Worm (Caenorhabditis elegans) whole organism, L4 larva: Measurements from ENCODE around the gene Y47D3A.13.

Experiments
- F10B5.3 ChIP-seq: sonication (generic microtip); optimal IDR thresholded peaks from 2 replicates; lab custom pipeline; 2016; ENCODE audit warnings: mild to moderate bottlenecking, missing genetic modification characterization, missing compliant biosample characterization
- F49E8.2 ChIP-seq: sonication (generic microtip); optimal IDR thresholded peaks from 2 replicates; lab custom pipeline; 2016; ENCODE audit warnings: missing compliant biosample characterization, mild to moderate bottlenecking, missing genetic modification characterization, borderline replicate concordance
- R02D3.7 ChIP-seq: fragments of 150-350 bp; sonication (generic microtip); optimal IDR thresholded peaks from 3 replicates; lab custom pipeline; 2014; ENCODE audit warnings: missing biosample characterization, missing genetic modification characterization
- T26A8.4 ChIP-seq: fragments of 200-800 bp; sonication (Bioruptor generic); IDR thresholded peaks from 2 replicates; pipeline ENCODE4 v1.3.6; 2022; ENCODE audit warnings: missing genetic modification characterization, missing compliant biosample characterization
- Y48G9A.11 ChIP-seq: fragments of 200-800 bp; sonication (Bioruptor generic); IDR thresholded peaks from 2 replicates; pipeline ENCODE4 v1.3.6; 2022; ENCODE audit warnings: missing genetic modification reagents, missing genetic modification characterization, missing compliant biosample characterization
- Y5F2A.4 ChIP-seq: fragments of 200-800 bp; sonication (Bioruptor generic); optimal IDR thresholded peaks from 2 replicates; lab custom pipeline; 2018; ENCODE audit warnings: mild to moderate bottlenecking, missing genetic modification characterization, missing compliant biosample characterization
- aha-1 ChIP-seq: fragments of 150-350 bp; peaks from one replicate; lab custom pipeline; 2014; ENCODE audit warnings: missing biosample characterization, missing genetic modification characterization
- aly-2 ChIP-seq: sonication (generic microtip); optimal IDR thresholded peaks from 2 replicates; lab custom pipeline; 2018; ENCODE audit warnings: missing biosample characterization, missing genetic modification characterization
- attf-4 ChIP-seq: sonication (generic microtip); optimal IDR thresholded peaks from 3 replicates; lab custom pipeline; 2017; ENCODE audit warnings: missing biosample characterization, missing genetic modification characterization
- ceh-28 ChIP-seq: fragments of 150-350 bp; optimal IDR thresholded peaks from 2 replicates; lab custom pipeline; 2014; ENCODE audit warnings: missing biosample characterization, missing genetic modification reagents, missing genetic modification characterization
- ceh-32 ChIP-seq: sonication (generic microtip); optimal IDR thresholded peaks from 2 replicates; lab custom pipeline; 2016; ENCODE audit warnings: mild to moderate bottlenecking, missing genetic modification characterization, missing compliant biosample characterization; ENCODE audit not compliant: poor library complexity
- ceh-62 ChIP-seq: sonication (generic microtip); optimal IDR thresholded peaks from 2 replicates; lab custom pipeline; 2017; ENCODE audit warnings: missing biosample characterization, missing genetic modification characterization
- ctbp-1 ChIP-seq: fragments of 200-800 bp; sonication (Bioruptor generic); IDR thresholded peaks from 2 replicates; pipeline ENCODE4 v1.3.6; 2022; ENCODE audit warnings: missing genetic modification reagents, missing genetic modification characterization, missing compliant biosample characterization
- dmd-6 ChIP-seq: fragments of 200-800 bp; sonication (Bioruptor generic); IDR thresholded peaks from 2 replicates; pipeline ENCODE4 v1.3.6; 2022; ENCODE audit warnings: missing genetic modification reagents, missing genetic modification characterization, missing compliant biosample characterization
- dpl-1 ChIP-seq: fragments of 150-350 bp; optimal IDR thresholded peaks from 2 replicates; lab custom pipeline; 2014; ENCODE audit warnings: missing biosample characterization, missing genetic modification reagents, missing genetic modification characterization
- dve-1 ChIP-seq: sonication (generic microtip); optimal IDR thresholded peaks from 2 replicates; lab custom pipeline; 2017; ENCODE audit warnings: antibody characterized with exemption, mild to moderate bottlenecking, missing genetic modification characterization, missing compliant biosample characterization; ENCODE audit not compliant: insufficient read depth
- egl-27 ChIP-seq: sonication (generic microtip); optimal IDR thresholded peaks from 3 replicates; lab custom pipeline; 2017; ENCODE audit warnings: missing biosample characterization, missing genetic modification reagents, missing genetic modification characterization
- egl-43 ChIP-seq: fragments of 200-800 bp; sonication (Bioruptor generic); IDR thresholded peaks from 2 replicates; pipeline ENCODE4 v1.3.6; 2022; ENCODE audit warnings: missing genetic modification reagents, missing genetic modification characterization, missing compliant biosample characterization
- fos-1 ChIP-seq: fragments of 150-350 bp; optimal IDR thresholded peaks from 2 replicates; lab custom pipeline; 2014; ENCODE audit warnings: missing biosample characterization, missing genetic modification characterization
- hif-1 ChIP-seq, 2 experiments: sonication (generic microtip); optimal IDR thresholded peaks; 2 replicates each; lab custom pipeline; 2016 to 2017; ENCODE audit warnings: missing compliant biosample characterization in 2 of 2, missing genetic modification characterization in 2 of 2, missing genetic modification reagents in 2 of 2, missing genotype in 2 of 2, mild to moderate bottlenecking in 1 of 2
- hlh-11 ChIP-seq: fragments of 200-800 bp; sonication (Bioruptor generic); optimal IDR thresholded peaks from 2 replicates; lab custom pipeline; 2018; ENCODE audit warnings: mild to moderate bottlenecking, missing genetic modification characterization, missing compliant biosample characterization
- hlh-30 ChIP-seq: sonication (generic microtip); optimal IDR thresholded peaks from 2 replicates; lab custom pipeline; 2017; ENCODE audit warnings: antibody characterized with exemption, mild to moderate bottlenecking, missing genetic modification characterization, missing compliant biosample characterization; ENCODE audit not compliant: insufficient read depth
- hmg-1.1 ChIP-seq: fragments of 200-800 bp; sonication (Bioruptor generic); IDR thresholded peaks from 2 replicates; pipeline ENCODE4 v1.3.6; 2022; ENCODE audit warnings: missing genetic modification reagents, missing genetic modification characterization, missing compliant biosample characterization
- lin-1 ChIP-seq: fragments of 200-800 bp; sonication (Bioruptor generic); IDR thresholded peaks from 2 replicates; pipeline ENCODE4 v1.3.6; 2022; ENCODE audit warnings: missing genetic modification reagents, missing genetic modification characterization, missing compliant biosample characterization
- lin-13 ChIP-seq: fragments of 150-350 bp; optimal IDR thresholded peaks from 2 replicates; lab custom pipeline; 2014; ENCODE audit warnings: missing biosample characterization, missing genetic modification reagents, missing genetic modification characterization
- lin-38 ChIP-seq: fragments of 200-800 bp; sonication (Bioruptor generic); IDR thresholded peaks from 2 replicates; pipeline ENCODE4 v1.3.6; 2022; ENCODE audit warnings: missing genetic modification reagents, missing genetic modification characterization, missing compliant biosample characterization
- lin-39 ChIP-seq: fragments of 150-350 bp; optimal IDR thresholded peaks from 2 replicates; lab custom pipeline; 2014; ENCODE audit warnings: missing biosample characterization, missing genetic modification reagents, missing genetic modification characterization
- lir-3 ChIP-seq: sonication (generic microtip); optimal IDR thresholded peaks from 2 replicates; lab custom pipeline; 2016; ENCODE audit warnings: mild to moderate bottlenecking, missing genetic modification characterization, missing compliant biosample characterization
- lsy-2 ChIP-seq, 2 experiments: fragments of 150-350 bp in 1 of 2; sonication (generic microtip) in 1 of 2; optimal IDR thresholded peaks; 2 replicates each; lab custom pipeline; 2014 to 2017; ENCODE audit warnings: missing biosample characterization in 2 of 2, missing genetic modification characterization in 2 of 2
- mdl-1 ChIP-seq, 2 experiments: fragments of 150-350 bp in 1 of 2; sonication (generic microtip) in 1 of 2; optimal IDR thresholded peaks; 2 replicates each; lab custom pipeline; 2014 to 2017; ENCODE audit warnings: missing biosample characterization in 2 of 2, missing genetic modification characterization in 2 of 2
- mes-2 ChIP-seq: sonication (generic microtip); optimal IDR thresholded peaks from 2 replicates; lab custom pipeline; 2016; ENCODE audit warnings: missing genotype, mild to moderate bottlenecking, missing genetic modification characterization, missing compliant biosample characterization; ENCODE audit not compliant: poor library complexity, severe bottlenecking
- mxl-3 ChIP-seq: fragments of 200-800 bp; sonication (Bioruptor generic); optimal IDR thresholded peaks from 2 replicates; lab custom pipeline; 2018; ENCODE audit warnings: mild to moderate bottlenecking, missing genetic modification characterization, missing compliant biosample characterization
- nhr-10 ChIP-seq: fragments of 150-350 bp; optimal IDR thresholded peaks from 2 replicates; lab custom pipeline; 2014; ENCODE audit warnings: missing biosample characterization, missing genetic modification characterization
- nhr-102 ChIP-seq: sonication (generic microtip); optimal IDR thresholded peaks from 2 replicates; lab custom pipeline; 2016; ENCODE audit warnings: mild to moderate bottlenecking, missing genetic modification characterization, moderate library complexity, missing compliant biosample characterization
- nhr-11 ChIP-seq: fragments of 150-350 bp; optimal IDR thresholded peaks from 2 replicates; lab custom pipeline; 2014; ENCODE audit warnings: missing biosample characterization, missing genetic modification characterization
- nhr-237 ChIP-seq: sonication (generic microtip); optimal IDR thresholded peaks from 2 replicates; lab custom pipeline; 2017; ENCODE audit warnings: missing biosample characterization, missing genetic modification characterization
- nhr-41 ChIP-seq: fragments of 200-800 bp; sonication (Bioruptor generic); IDR thresholded peaks from 2 replicates; pipeline ENCODE4 v1.3.6; 2022; ENCODE audit warnings: missing genetic modification reagents, missing genetic modification characterization, missing compliant biosample characterization
- nhr-42 ChIP-seq: fragments of 200-800 bp; sonication (Bioruptor generic); IDR thresholded peaks from 2 replicates; pipeline ENCODE4 v1.3.6; 2022; ENCODE audit warnings: missing genetic modification characterization, missing compliant biosample characterization
- nhr-77 ChIP-seq: fragments of 150-350 bp; optimal IDR thresholded peaks from 2 replicates; lab custom pipeline; 2014; ENCODE audit warnings: missing biosample characterization, missing genetic modification characterization
- pha-4 ChIP-seq, 2 experiments: fragments of 150-350 bp in 1 of 2; fragments of 200-800 bp in 1 of 2; sonication (Bioruptor generic) in 1 of 2; IDR thresholded peaks in 1 of 2; optimal IDR thresholded peaks in 1 of 2; 2 replicates each; pipeline versions ENCODE4 v1.3.6 to Lab custom; 2014 to 2022; ENCODE audit warnings: missing genetic modification characterization in 2 of 2, missing genetic modification reagents in 2 of 2, missing biosample characterization in 1 of 2, missing compliant biosample characterization in 1 of 2
- pqm-1 ChIP-seq: sonication (generic microtip); optimal IDR thresholded peaks from 2 replicates; lab custom pipeline; 2017; ENCODE audit warnings: missing biosample characterization, missing genetic modification characterization
- rbr-2 ChIP-seq: sonication (generic microtip); optimal IDR thresholded peaks from 2 replicates; lab custom pipeline; 2016; ENCODE audit warnings: missing genotype, missing genetic modification characterization, missing compliant biosample characterization
- saeg-2 ChIP-seq: fragments of 200-800 bp; sonication (Bioruptor generic); IDR thresholded peaks from 2 replicates; pipeline ENCODE4 v1.3.6; 2022; ENCODE audit warnings: missing genetic modification reagents, missing genetic modification characterization, missing compliant biosample characterization
- set-16 ChIP-seq: fragments of 200-800 bp; sonication (Bioruptor generic); IDR thresholded peaks from 2 replicates; pipeline ENCODE4 v1.3.6; 2022; ENCODE audit warnings: missing genetic modification reagents, missing genetic modification characterization, missing compliant biosample characterization
- snpc-1.2 ChIP-seq: fragments of 200-800 bp; sonication (Bioruptor generic); IDR thresholded peaks from 2 replicates; pipeline ENCODE4 v1.3.6; 2022; ENCODE audit warnings: missing genetic modification reagents, missing genetic modification characterization, missing compliant biosample characterization
- snpc-4 ChIP-seq: fragments of 150-350 bp; optimal IDR thresholded peaks from 2 replicates; lab custom pipeline; 2014; ENCODE audit warnings: missing biosample characterization, missing genetic modification characterization
- spr-1 ChIP-seq: sonication (generic microtip); optimal IDR thresholded peaks from 2 replicates; lab custom pipeline; 2016; ENCODE audit warnings: mild to moderate bottlenecking, missing genetic modification characterization, missing compliant biosample characterization
- spr-3 ChIP-seq: fragments of 200-800 bp; sonication (Bioruptor generic); optimal IDR thresholded peaks from 2 replicates; lab custom pipeline; 2018; ENCODE audit warnings: mild to moderate bottlenecking, missing genetic modification characterization, missing compliant biosample characterization
- tra-1 ChIP-seq: fragments of 200-800 bp; sonication (Bioruptor generic); IDR thresholded peaks from 2 replicates; pipeline ENCODE4 v1.3.6; 2022; ENCODE audit warnings: missing genetic modification reagents, missing genetic modification characterization, missing compliant biosample characterization
- unc-39 ChIP-seq: sonication (generic microtip); optimal IDR thresholded peaks from 2 replicates; lab custom pipeline; 2017; ENCODE audit warnings: missing biosample characterization, missing genetic modification characterization
- vab-7 ChIP-seq: fragments of 200-800 bp; sonication (Bioruptor generic); IDR thresholded peaks from 2 replicates; pipeline ENCODE4 v1.3.6; 2022; ENCODE audit warnings: missing genetic modification reagents, missing genetic modification characterization, missing compliant biosample characterization

Y47D3A.13 gene

DNA sequence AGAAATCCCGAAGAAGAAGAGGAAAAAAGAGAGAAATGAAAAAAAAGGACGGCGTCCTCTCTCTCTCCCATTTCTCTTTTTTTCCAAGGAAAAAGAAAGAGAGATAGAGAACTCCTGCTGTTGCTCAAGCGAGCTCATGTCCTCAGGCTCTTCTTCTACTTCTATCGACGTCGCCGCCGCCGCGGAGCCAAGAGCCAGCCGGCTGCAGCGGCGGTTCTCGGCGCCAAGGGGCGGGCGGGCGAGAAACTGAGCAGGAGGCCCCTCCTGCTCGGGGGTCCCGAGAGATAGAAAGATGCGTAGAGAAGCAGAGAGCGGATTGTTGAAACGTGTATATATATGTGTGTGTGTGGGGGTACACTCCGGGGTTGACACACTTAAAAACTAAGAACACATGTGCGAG is 20.9 kb downstream of the Y47D3A.13 start (continued):
- TF ChIP-seq spr-1 (no peak), fos-1 (tag; lab: Kevin White, UChicago) (no peak), ceh-32 (tag; lab: Kevin White, UChicago) (no peak), dve-1 (tag; lab: Kevin White, UChicago) (no peak), lsy-2 (tag; optimal IDR thresholded peaks at IDR 0.05; lab: Kevin White, UChicago) (peak; percentile 22 to 62), nhr-41 (no peak), dmd-6 (GFP tag; lab: Robert Waterston, UW) (peak; percentile 28; the same call in 1 of the 2 replicates), set-16 (GFP tag; lab: Robert Waterston, UW) (peak; percentile 100), dpl-1 (no peak), R02D3.7 (tag; lab: Kevin White, UChicago) (no peak), lin-39 (tag; lab: Kevin White, UChicago) (no peak), aha-1 (tag; lab: Kevin White, UChicago) (peak; percentile 97), pqm-1 (tag; lab: Kevin White, UChicago) (no peak), lir-3 (tag; lab: Kevin White, UChicago) (no peak), hlh-30 (tag; lab: Kevin White, UChicago) (peak; percentile 57), F10B5.3 (no peak), hmg-1.1 (GFP tag; lab: Robert Waterston, UW) (peak; percentile 80), nhr-11 (no peak), mdl-1 (tag; optimal IDR thresholded peaks at IDR 0.05; lab: Kevin White, UChicago) (peak in 1 of 2 experiments; percentile 41), nhr-77 (tag; lab: Kevin White, UChicago) (no peak), tra-1 (GFP tag; lab: Robert Waterston, UW) (peak; percentile 59), nhr-42 (no peak), nhr-102 (tag; lab: Kevin White, UChicago) (no peak), mes-2 (peak; percentile 11), unc-39 (tag; lab: Kevin White, UChicago) (no peak), nhr-10 (no peak), egl-27 (tag; lab: Kevin White, UChicago) (no peak), lin-38 (GFP tag; lab: Robert Waterston, UW) (no peak), Y5F2A.4 (GFP tag; lab: Kevin White, UChicago) (no peak), ceh-28 (tag; lab: Kevin White, UChicago) (no peak), egl-43 (GFP tag; lab: Robert Waterston, UW) (peak; percentile 63; the same call in 1 of the 2 replicates), snpc-1.2 (no peak), saeg-2 (GFP tag; lab: Robert Waterston, UW) (no peak), vab-7 (GFP tag; lab: Robert Waterston, UW) (no peak), hif-1 (tag; optimal IDR thresholded peaks at IDR 0.05; lab: Kevin White, UChicago) (peak in 1 of 2 experiments; percentile 34), ctbp-1 (peak; percentile 76), rbr-2 (tag; lab: Kevin White, UChicago) (peak; percentile 36), T26A8.4 (no peak), spr-3 (GFP tag; lab: Kevin White, UChicago) (no peak), hlh-11 (tag; lab: Kevin White, UChicago) (peak; percentile 64), lin-13 (GFP tag; lab: Kevin White, UChicago) (no peak), snpc-4 (tag; lab: Kevin White, UChicago) (no peak), nhr-237 (tag; lab: Kevin White, UChicago) (no peak), pha-4 (GFP tag; IDR thresholded peaks at IDR 0.05; lab: Robert Waterston, UW) (peak; percentile 47; the same call in 1 of the 2 replicates), pha-4 (tag; optimal IDR thresholded peaks at IDR 0.05; lab: Kevin White, UChicago) (no peak), lin-1 (GFP tag; lab: Robert Waterston, UW) (no peak), F49E8.2 (tag; lab: Kevin White, UChicago) (no peak), Y48G9A.11 (GFP tag; lab: Robert Waterston, UW) (no peak), mxl-3 (GFP tag; lab: Kevin White, UChicago) (peak; percentile 36), ceh-62 (tag; lab: Kevin White, UChicago) (no peak), aly-2 (no peak), attf-4 (tag; lab: Kevin White, UChicago) (no peak)
